Fruit fly (Drosophila melanogaster): ENCODE measurements around the gene CkIIalpha-i1.
A peak's percentile ranks its signal among the peaks of the same experiment; 100 is the strongest.

The CkIIalpha-i1 gene

dm6 chr3L:15826347-15826984 is 9.7 kb downstream of the CkIIalpha-i1 start, which contains the start of the genes DCP2 and dbo (continued):
- peak; percentile 87 for TF ChIP-seq NFAT (GFP tag; IDR thresholded peaks at IDR 0.05)
- no peak for TF ChIP-seq CG7987 (GFP tag; optimal IDR thresholded peaks at IDR 0.05)
- TF ChIP-seq vnd (GFP tag; IDR thresholded peaks at IDR 0.05; ENCODE audit: partially characterized antibody): peak; percentile 85
- TF ChIP-seq CG6689 (GFP tag; IDR thresholded peaks at IDR 0.05): peak; percentile 59; the same call in 1 of the 2 replicates
- peak; percentile 57 for TF ChIP-seq CG11085 (GFP tag; IDR thresholded peaks at IDR 0.05)
- peak; percentile 5 for TF ChIP-seq CG12942 (GFP tag; optimal IDR thresholded peaks at IDR 0.05)
- TF ChIP-seq wek (GFP tag; optimal IDR thresholded peaks at IDR 0.05): no peak
- peak; percentile 69 for TF ChIP-seq CG13894 (tag; optimal IDR thresholded peaks at IDR 0.05)
- TF ChIP-seq CG1529 (GFP tag; optimal IDR thresholded peaks at IDR 0.05): peak; percentile 9
- no peak for TF ChIP-seq h (optimal IDR thresholded peaks at IDR 0.05)
- TF ChIP-seq BtbVII (GFP tag; optimal IDR thresholded peaks at IDR 0.05): no peak
- no peak for TF ChIP-seq YL-1 (GFP tag; optimal IDR thresholded peaks at IDR 0.05)
- TF ChIP-seq CG18011 (GFP tag; optimal IDR thresholded peaks at IDR 0.05): peak; percentile 43
- no peak for TF ChIP-seq CG5953 (GFP tag; IDR thresholded peaks at IDR 0.05)
- TF ChIP-seq yki (optimal IDR thresholded peaks at IDR 0.05): no peak
- peak; percentile 51 for TF ChIP-seq CG31388 (GFP tag; optimal IDR thresholded peaks at IDR 0.05)
- no peak for TF ChIP-seq eyg (GFP tag; optimal IDR thresholded peaks at IDR 0.05)
- peak; percentile 30 for TF ChIP-seq CG15601 (tag; optimal IDR thresholded peaks at IDR 0.05)
- no peak for TF ChIP-seq CkIIα-i1 (GFP tag; IDR thresholded peaks at IDR 0.05)
- TF ChIP-seq CG1832 (GFP tag; optimal IDR thresholded peaks at IDR 0.05): no peak
- peak; percentile 80 for TF ChIP-seq inv (GFP tag; IDR thresholded peaks at IDR 0.05; ENCODE audit: partially characterized antibody)
- TF ChIP-seq fu2 (GFP tag; optimal IDR thresholded peaks at IDR 0.05): peak; percentile 50
- TF ChIP-seq CG9932 (GFP tag; IDR thresholded peaks at IDR 0.05): peak; percentile 91
- no peak for TF ChIP-seq CG32767 (GFP tag; IDR thresholded peaks at IDR 0.05)
- peak; percentile 75; the same call in 2 of the 3 replicates for TF ChIP-seq HLH4C (GFP tag; IDR thresholded peaks at IDR 0.05; ENCODE audit: partially characterized antibody)
- TF ChIP-seq Med (GFP tag): peak; percentile 86
- TF ChIP-seq CG12659 (GFP tag; optimal IDR thresholded peaks at IDR 0.05): peak; percentile 62
- TF ChIP-seq D (optimal IDR thresholded peaks at IDR 0.05): no peak
- peak; percentile 2 for TF ChIP-seq D (GFP tag; optimal IDR thresholded peaks at IDR 0.05)
- peak; percentile 44; the same call in 1 of the 2 replicates for TF ChIP-seq stc (GFP tag; IDR thresholded peaks at IDR 0.05)
- no peak for TF ChIP-seq nau (GFP tag; optimal IDR thresholded peaks at IDR 0.05)
- no peak for TF ChIP-seq CG31365 (tag; optimal IDR thresholded peaks at IDR 0.05)
- TF ChIP-seq CG11504 (tag; optimal IDR thresholded peaks at IDR 0.05): peak; percentile 69
- TF ChIP-seq CG15269 (tag; optimal IDR thresholded peaks at IDR 0.05): peak; percentile 80
- TF ChIP-seq CG18619 (GFP tag; optimal IDR thresholded peaks at IDR 0.05): peak; percentile 70
- peak; percentile 51 for TF ChIP-seq H2.0 (GFP tag; IDR thresholded peaks at IDR 0.05)
- no peak for TF ChIP-seq ham (GFP tag; IDR thresholded peaks at IDR 0.05)
- TF ChIP-seq CG3163 (GFP tag; optimal IDR thresholded peaks at IDR 0.05): no peak
- TF ChIP-seq pfk (GFP tag; optimal IDR thresholded peaks at IDR 0.05): peak; percentile 19
- no peak for TF ChIP-seq oc (tag; optimal IDR thresholded peaks at IDR 0.05)
- TF ChIP-seq CG4328 (GFP tag; optimal IDR thresholded peaks at IDR 0.05): peak; percentile 56
- TF ChIP-seq p53 (GFP tag; optimal IDR thresholded peaks at IDR 0.05): no peak
- TF ChIP-seq Dip2 (GFP tag; IDR thresholded peaks at IDR 0.05): no peak
- TF ChIP-seq CG10147 (GFP tag; optimal IDR thresholded peaks at IDR 0.05): peak; percentile 12
- TF ChIP-seq wor (GFP tag; IDR thresholded peaks at IDR 0.05): peak; percentile 15; the same call in 1 of the 2 replicates
- TF ChIP-seq Vsx1 (GFP tag; optimal IDR thresholded peaks at IDR 0.05): no peak
- peak; percentile 39 for TF ChIP-seq CG15514 (GFP tag; optimal IDR thresholded peaks at IDR 0.05)
- TF ChIP-seq exex (tag; optimal IDR thresholded peaks at IDR 0.05): peak; percentile 42
- peak; percentile 74 for TF ChIP-seq nerfin-2 (GFP tag; IDR thresholded peaks at IDR 0.05; ENCODE audit: partially characterized antibody)
- TF ChIP-seq CG17385 (GFP tag; optimal IDR thresholded peaks at IDR 0.05): peak; percentile 56
